Fruit fly (Drosophila melanogaster) S2 (cell line): ENCODE results near the gene alpha4GT1.

Experiments
- CG8478 ChIP-seq: fragments of >200 bp; optimal IDR thresholded peaks from 2 replicates; lab custom pipeline; 2018
- CTCF ChIP-seq, 2 experiments: fragments of >200 bp; optimal IDR thresholded peaks; 2 replicates each; lab custom pipeline; 2018

DNA sequence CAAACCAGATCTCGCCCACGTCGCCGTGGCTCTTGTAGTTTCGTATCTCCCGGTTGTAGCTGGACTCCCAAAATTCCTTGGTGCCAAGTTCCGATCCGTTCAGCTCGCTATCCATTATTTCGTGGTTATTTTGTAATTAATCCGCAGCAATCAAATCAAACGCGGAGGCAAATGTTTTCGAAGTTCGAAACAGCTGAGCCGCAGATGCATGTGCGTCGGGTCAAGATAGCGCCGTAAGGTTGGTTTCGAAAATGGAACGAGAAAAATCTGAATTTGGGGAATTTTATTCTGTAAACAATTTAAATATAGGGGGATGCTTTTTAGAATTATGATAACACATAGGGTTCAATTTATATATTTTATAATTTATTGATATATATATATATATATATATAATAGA is 43.9 kb downstream of the alpha4GT1 start, which contains the start of gene CG9643:
- TF ChIP-seq CTCF (optimal IDR thresholded peaks at IDR 0.05; lab: Kevin White, UChicago): no peak
- TF ChIP-seq CG8478: no peak
